Worm (Caenorhabditis elegans) whole organism, L1 larva: ENCODE results near the gene mec-4.
A peak's percentile ranks its signal among the peaks of the same experiment; 100 is the strongest.

Experiments used
- C04F5.9 ChIP-seq: sonication (generic microtip); optimal IDR thresholded peaks from 2 replicates; lab custom pipeline; 2016; ENCODE audit warnings: missing genetic modification characterization, missing compliant biosample characterization
- C16A3.4 ChIP-seq: fragments of 150-350 bp; optimal IDR thresholded peaks from 2 replicates; lab custom pipeline; 2014; ENCODE audit warnings: missing biosample characterization, missing genetic modification characterization
- C34B4.2 ChIP-seq: sonication (generic microtip); optimal IDR thresholded peaks from 2 replicates; lab custom pipeline; 2017; ENCODE audit warnings: mild to moderate bottlenecking, missing genetic modification characterization, missing compliant biosample characterization
- alr-1 ChIP-seq: fragments of 200-800 bp; sonication (Bioruptor generic); optimal IDR thresholded peaks from 2 replicates; lab custom pipeline; 2018; ENCODE audit warnings: borderline replicate concordance, mild to moderate bottlenecking, missing genetic modification characterization, missing compliant biosample characterization
- ama-1 ChIP-seq: fragments of 150-350 bp; optimal IDR thresholded peaks from 2 replicates; lab custom pipeline; 2014
- ceh-63 ChIP-seq: fragments of 200-800 bp; sonication (Bioruptor generic); optimal IDR thresholded peaks from 2 replicates; lab custom pipeline; 2018; ENCODE audit warnings: mild to moderate bottlenecking, missing genetic modification characterization, missing compliant biosample characterization
- dpl-1 ChIP-seq, 3 experiments: fragments of 150-350 bp in 2 of 3; sonication (generic microtip) in 1 of 3; optimal IDR thresholded peaks; 2 replicates each; lab custom pipeline; 2014 to 2017; ENCODE audit warnings: missing biosample characterization in 3 of 3, missing genetic modification characterization in 3 of 3, missing genetic modification reagents in 3 of 3
- efl-1 ChIP-seq, 4 experiments: fragments of 150-350 bp; optimal IDR thresholded peaks in 3 of 4; peaks in 1 of 4; 1 replicate in 1 of 4; 2 replicates in 3 of 4; lab custom pipeline; 2014; ENCODE audit warnings: missing biosample characterization in 2 of 4, missing genetic modification characterization in 2 of 4, missing genetic modification reagents in 2 of 4
- efl-3 ChIP-seq: fragments of 200-800 bp; sonication (Bioruptor generic); optimal IDR thresholded peaks from 2 replicates; lab custom pipeline; 2018; ENCODE audit warnings: mild to moderate bottlenecking, missing genetic modification characterization, missing compliant biosample characterization
- egl-13 ChIP-seq: sonication (generic microtip); optimal IDR thresholded peaks from 2 replicates; lab custom pipeline; 2016; ENCODE audit warnings: missing genotype, missing genetic modification reagents, missing genetic modification characterization, missing compliant biosample characterization
- egl-27 ChIP-seq, 2 experiments: fragments of 150-350 bp in 1 of 2; sonication (generic microtip); optimal IDR thresholded peaks; 3 replicates each; lab custom pipeline; 2017 to 2018; ENCODE audit warnings: missing biosample characterization in 2 of 2, missing genetic modification characterization in 2 of 2, missing genetic modification reagents in 2 of 2
- elt-2 ChIP-seq: sonication (generic microtip); optimal IDR thresholded peaks from 2 replicates; lab custom pipeline; 2016; ENCODE audit warnings: missing genetic modification characterization, mild to moderate bottlenecking, inconsistent platforms, missing compliant biosample characterization, missing genetic modification reagents
- ets-5 ChIP-seq: fragments of 200-800 bp; sonication (Bioruptor generic); IDR thresholded peaks from 2 replicates; pipeline ENCODE4 v1.3.6; 2022; ENCODE audit warnings: missing genetic modification characterization, missing compliant biosample characterization
- fkh-10 ChIP-seq: sonication (generic microtip); optimal IDR thresholded peaks from 2 replicates; lab custom pipeline; 2017; ENCODE audit warnings: missing biosample characterization, missing genetic modification reagents, missing genetic modification characterization
- fkh-8 ChIP-seq: sonication (generic microtip); optimal IDR thresholded peaks from 2 replicates; lab custom pipeline; 2016; ENCODE audit warnings: mild to moderate bottlenecking, missing genetic modification characterization, missing compliant biosample characterization
- fos-1 ChIP-seq: fragments of 150-350 bp; optimal IDR thresholded peaks from 2 replicates; lab custom pipeline; 2014; ENCODE audit warnings: missing biosample characterization, missing genetic modification characterization
- hlh-4 ChIP-seq: sonication (generic microtip); optimal IDR thresholded peaks from 2 replicates; lab custom pipeline; 2016; ENCODE audit warnings: mild to moderate bottlenecking, missing genetic modification characterization, missing compliant biosample characterization
- lin-14 ChIP-seq: fragments of 200-800 bp; sonication (Bioruptor generic); optimal IDR thresholded peaks from 2 replicates; lab custom pipeline; 2018; ENCODE audit warnings: mild to moderate bottlenecking, missing genetic modification characterization, moderate library complexity, missing compliant biosample characterization
- lin-15B ChIP-seq: fragments of 150-350 bp; sonication (generic microtip); optimal IDR thresholded peaks from 3 replicates; lab custom pipeline; 2014; ENCODE audit warnings: missing biosample characterization, missing genetic modification characterization
- lin-35 ChIP-seq, 2 experiments: fragments of 150-350 bp; optimal IDR thresholded peaks; 2 replicates each; lab custom pipeline; 2014; ENCODE audit warnings: missing biosample characterization in 2 of 2, missing genetic modification characterization in 2 of 2, missing genetic modification reagents in 2 of 2
- lin-39 ChIP-seq: fragments of 150-350 bp; optimal IDR thresholded peaks from 2 replicates; lab custom pipeline; 2014; ENCODE audit warnings: missing biosample characterization, missing genetic modification reagents, missing genetic modification characterization
- lsy-2 ChIP-seq, 2 experiments: fragments of 150-350 bp; optimal IDR thresholded peaks; 2 replicates each; lab custom pipeline; 2014; ENCODE audit warnings: missing biosample characterization in 2 of 2, missing genetic modification characterization in 2 of 2
- mab-9 ChIP-seq: fragments of 200-800 bp; sonication (Bioruptor generic); IDR thresholded peaks from 2 replicates; pipeline ENCODE4 v1.3.6; 2022; ENCODE audit warnings: missing genetic modification reagents, missing genetic modification characterization, missing compliant biosample characterization
- mdl-1 ChIP-seq, 2 experiments: fragments of 150-350 bp; optimal IDR thresholded peaks; 2 replicates each; lab custom pipeline; 2014 to 2017; ENCODE audit warnings: missing biosample characterization in 2 of 2, missing genetic modification characterization in 2 of 2, inconsistent platforms in 1 of 2
- nhr-11 ChIP-seq: fragments of 150-350 bp; optimal IDR thresholded peaks from 2 replicates; lab custom pipeline; 2014; ENCODE audit warnings: missing biosample characterization, missing genetic modification characterization
- nhr-20 ChIP-seq: sonication (generic microtip); optimal IDR thresholded peaks from 2 replicates; lab custom pipeline; 2016; ENCODE audit warnings: mild to moderate bottlenecking, missing genetic modification characterization, missing compliant biosample characterization
- nhr-71 ChIP-seq: sonication (generic microtip); optimal IDR thresholded peaks from 2 replicates; lab custom pipeline; 2016; ENCODE audit warnings: mild to moderate bottlenecking, missing genetic modification characterization, moderate library complexity, missing compliant biosample characterization
- nhr-90 ChIP-seq: sonication (generic microtip); optimal IDR thresholded peaks from 2 replicates; lab custom pipeline; 2016; ENCODE audit warnings: mild to moderate bottlenecking, missing genetic modification characterization, missing compliant biosample characterization; ENCODE audit not compliant: poor library complexity
- pag-3 ChIP-seq: sonication (generic microtip); optimal IDR thresholded peaks from 2 replicates; lab custom pipeline; 2017; ENCODE audit warnings: missing genetic modification characterization, mild to moderate bottlenecking, missing compliant biosample characterization, antibody characterized with exemption, borderline replicate concordance; ENCODE audit not compliant: insufficient read depth
- rnt-1 ChIP-seq: sonication (generic microtip); optimal IDR thresholded peaks from 2 replicates; lab custom pipeline; 2016; ENCODE audit warnings: mild to moderate bottlenecking, missing genetic modification characterization, moderate library complexity, missing compliant biosample characterization
- skn-1 ChIP-seq: fragments of 150-350 bp; optimal IDR thresholded peaks from 2 replicates; lab custom pipeline; 2014; ENCODE audit warnings: missing biosample characterization, missing genetic modification characterization
- snu-23 ChIP-seq: sonication (generic microtip); optimal IDR thresholded peaks from 2 replicates; lab custom pipeline; 2016; ENCODE audit warnings: missing genetic modification characterization, missing compliant biosample characterization
- sox-4 ChIP-seq: sonication (generic microtip); optimal IDR thresholded peaks from 2 replicates; lab custom pipeline; 2016; ENCODE audit warnings: missing genetic modification characterization, missing compliant biosample characterization
- sptf-1 ChIP-seq: fragments of 150-350 bp; optimal IDR thresholded peaks from 2 replicates; lab custom pipeline; 2014; ENCODE audit warnings: missing biosample characterization, missing genetic modification characterization
- tbx-2 ChIP-seq: sonication (generic microtip); optimal IDR thresholded peaks from 2 replicates; lab custom pipeline; 2016; ENCODE audit warnings: missing genetic modification characterization, missing compliant biosample characterization
- unc-130 ChIP-seq: fragments of 150-350 bp; optimal IDR thresholded peaks from 2 replicates; lab custom pipeline; 2017; ENCODE audit warnings: missing biosample characterization, missing genetic modification characterization, inconsistent platforms
- unc-30 ChIP-seq: sonication (generic microtip); optimal IDR thresholded peaks from 2 replicates; lab custom pipeline; 2017; ENCODE audit warnings: missing biosample characterization, missing genetic modification characterization
- unc-62 ChIP-seq: fragments of 150-350 bp; optimal IDR thresholded peaks from 2 replicates; lab custom pipeline; 2014; ENCODE audit warnings: missing biosample characterization, missing genetic modification reagents, missing genetic modification characterization
- unc-98 ChIP-seq: fragments of 200-800 bp; sonication (Bioruptor generic); IDR thresholded peaks from 2 replicates; pipeline ENCODE4 v1.3.6; 2022; ENCODE audit warnings: missing genetic modification characterization, missing compliant biosample characterization
- ztf-4 ChIP-seq: fragments of 150-350 bp; optimal IDR thresholded peaks from 2 replicates; lab custom pipeline; 2014; ENCODE audit warnings: missing biosample characterization, missing genetic modification characterization

Gene mec-4

DNA sequence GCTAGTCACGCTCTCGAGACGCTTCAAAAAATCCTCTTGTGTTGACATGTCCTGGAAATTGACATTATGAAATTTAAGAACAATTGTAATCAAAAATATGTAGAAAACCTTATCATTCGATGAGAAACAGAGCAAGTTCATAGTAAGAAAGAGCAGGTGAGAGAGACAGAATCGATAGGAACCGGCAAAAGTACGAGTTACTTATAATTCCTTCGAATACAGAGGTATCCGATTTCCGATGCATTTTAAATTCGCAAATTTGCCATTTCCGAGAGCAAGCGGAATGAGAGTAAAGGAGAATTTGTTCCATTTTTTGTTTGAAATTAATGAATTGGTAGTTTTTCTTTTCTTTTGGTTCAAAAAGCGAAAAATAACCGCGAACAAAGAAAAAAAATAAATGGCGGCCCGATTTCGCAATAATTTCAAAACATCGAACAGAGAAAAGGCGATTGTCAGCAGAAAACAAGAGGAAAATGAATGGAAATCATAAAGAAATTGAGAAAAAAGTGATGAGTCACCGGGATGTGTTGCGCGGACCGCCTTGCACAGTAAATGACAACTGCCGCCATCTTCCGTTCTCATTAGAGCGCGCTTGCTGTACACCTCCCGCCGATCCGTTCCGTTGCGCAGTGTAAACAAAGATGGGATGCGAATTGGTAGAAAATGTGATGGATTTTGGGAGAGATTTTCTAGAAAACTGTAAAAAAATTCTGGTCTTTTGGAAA lies 6.9 kb upstream of the mec-4 start, which contains the start of gene cas-1 (continued):
- TF ChIP-seq unc-30 (tag; lab: Kevin White, UChicago) = no peak
- peak; percentile 88 for TF ChIP-seq lin-14 (GFP tag; lab: Kevin White, UChicago)
- TF ChIP-seq fkh-8 = peak; percentile 17
- no peak for TF ChIP-seq tbx-2 (tag; lab: Kevin White, UChicago)
- no peak for TF ChIP-seq hlh-4 (tag; lab: Kevin White, UChicago)
- TF ChIP-seq ets-5 = no peak
- no peak for TF ChIP-seq mab-9
- peak; percentile 42 for TF ChIP-seq fos-1
- TF ChIP-seq lin-39 (tag; lab: Kevin White, UChicago) = no peak
- TF ChIP-seq unc-62 (GFP tag; lab: Kevin White, UChicago) = no peak
- no peak for TF ChIP-seq mdl-1 (tag; optimal IDR thresholded peaks at IDR 0.05; lab: Kevin White, UChicago)
- no peak for TF ChIP-seq egl-27 (tag; optimal IDR thresholded peaks at IDR 0.05; lab: Kevin White, UChicago)
- TF ChIP-seq C34B4.2 (tag; lab: Kevin White, UChicago) = no peak
- TF ChIP-seq fkh-10 = no peak
- TF ChIP-seq unc-130 = no peak
- TF ChIP-seq ama-1 (lab: Kevin White, UChicago) = no peak
- peak; percentile 60 for TF ChIP-seq skn-1 (tag; lab: Kevin White, UChicago)
- no peak for TF ChIP-seq nhr-11 (tag; lab: Kevin White, UChicago)
- no peak for TF ChIP-seq egl-13 (tag; lab: Kevin White, UChicago)
- peak; percentile 3 for TF ChIP-seq C16A3.4 (tag; lab: Kevin White, UChicago)
- no peak for TF ChIP-seq efl-3 (GFP tag; lab: Kevin White, UChicago)
- no peak for TF ChIP-seq C04F5.9
- TF ChIP-seq unc-98 (GFP tag; lab: Robert Waterston, UW) = no peak
- TF ChIP-seq nhr-20 = peak; percentile 19
- TF ChIP-seq dpl-1 (GFP tag; optimal IDR thresholded peaks at IDR 0.05; lab: Kevin White, UChicago) = peak; percentile 3 to 50 (median 40)
- TF ChIP-seq pag-3 (tag; lab: Kevin White, UChicago) = no peak
- no peak for TF ChIP-seq sptf-1
- no peak for TF ChIP-seq elt-2

DNA sequence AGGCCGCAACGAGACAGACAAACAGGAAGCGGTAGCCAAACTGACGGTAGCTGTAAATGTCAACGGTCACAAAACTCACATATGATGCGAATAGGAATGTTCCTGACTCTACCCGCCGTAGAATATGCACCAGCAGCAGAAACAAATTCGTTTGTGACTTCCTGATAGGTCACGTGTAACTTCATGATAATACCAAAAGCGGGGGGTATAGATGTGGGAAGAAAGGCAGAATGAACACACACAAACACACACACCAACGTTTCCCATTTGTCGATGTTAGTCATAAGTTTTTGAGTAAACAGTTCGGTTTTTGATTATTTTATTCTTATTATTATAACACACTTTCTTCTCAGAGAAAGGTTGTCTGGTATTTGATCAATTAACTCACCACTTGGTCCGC lies 6.2 kb upstream of the mec-4 start:
- TF ChIP-seq elt-2 (peak; percentile 56), lsy-2 (tag; optimal IDR thresholded peaks at IDR 0.05; lab: Kevin White, UChicago) (no peak), lin-35 (GFP tag; optimal IDR thresholded peaks at IDR 0.05; lab: Kevin White, UChicago) (peak in 1 of 2 experiments; percentile 38), ets-5 (no peak), efl-1 (optimal IDR thresholded peaks at IDR 0.05; lab: Kevin White, UChicago) (no peak), efl-1 (GFP tag; optimal IDR thresholded peaks at IDR 0.05 in 1 of 2; lab: Kevin White, UChicago) (peak in 1 of 2 experiments; percentile 92), nhr-90 (tag; lab: Kevin White, UChicago) (peak; percentile 6), sox-4 (tag; lab: Kevin White, UChicago) (no peak), alr-1 (tag; lab: Kevin White, UChicago) (no peak), ztf-4 (no peak), lin-15B (tag; lab: Kevin White, UChicago) (no peak), unc-62 (GFP tag; lab: Kevin White, UChicago) (no peak)

DNA sequence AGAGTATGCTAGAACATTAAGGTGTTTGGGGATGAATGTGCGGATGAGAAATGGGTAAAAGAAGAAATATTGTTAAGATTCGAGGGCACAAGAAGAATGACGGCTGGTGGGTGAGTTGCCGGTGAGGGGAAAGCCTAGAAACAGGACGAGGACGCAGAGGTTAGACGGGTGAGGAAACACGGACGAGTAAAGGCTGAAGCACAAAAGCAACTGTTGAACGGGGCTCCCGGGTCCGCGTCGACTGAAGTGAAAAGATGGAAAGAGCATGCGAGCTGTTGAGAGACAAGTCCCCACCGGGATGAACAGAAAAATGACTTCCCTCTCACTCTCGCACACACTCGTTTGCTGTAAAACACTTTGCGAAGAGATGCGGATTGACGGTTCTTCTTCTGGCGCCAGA lies 5.1 kb upstream of the mec-4 start:
- TF ChIP-seq snu-23 (GFP tag; lab: Kevin White, UChicago) (peak; percentile 12), rnt-1 (tag; lab: Kevin White, UChicago) (peak; percentile 41), lin-14 (GFP tag; lab: Kevin White, UChicago) (peak; percentile 76), unc-98 (GFP tag; lab: Robert Waterston, UW) (no peak), efl-3 (GFP tag; lab: Kevin White, UChicago) (no peak), sptf-1 (no peak), egl-27 (tag; optimal IDR thresholded peaks at IDR 0.05; lab: Kevin White, UChicago) (no peak), nhr-71 (peak; percentile 51), ceh-63 (GFP tag; lab: Kevin White, UChicago) (no peak)
- TF ChIP-seq, all 84 proteins: peak for 4
